Fruit fly (Drosophila melanogaster) whole organism, embryonic: ENCODE measurements around the gene CG7156.

ENCODE experiments used
- Ada2b ChIP-seq: fragments of 200-800 bp; sonication (Bioruptor generic); IDR thresholded peaks from 2 replicates; pipeline ENCODE4 v1.3.6; 2022; ENCODE audit warnings: missing biosample characterization, missing genetic modification characterization
- CG10565 ChIP-seq: fragments of 200-800 bp; sonication (Bioruptor generic); optimal IDR thresholded peaks from 3 replicates; lab custom pipeline; 2016; ENCODE audit warnings: missing biosample characterization, mild to moderate bottlenecking, missing genetic modification characterization
- CG11504 ChIP-seq: fragments of 200-800 bp; sonication (Bioruptor generic); optimal IDR thresholded peaks from 3 replicates; lab custom pipeline; 2019; ENCODE audit warnings: missing biosample characterization, mild to moderate bottlenecking, missing genetic modification characterization, moderate library complexity
- CG12659 ChIP-seq: fragments of 200-800 bp; sonication (Bioruptor generic); optimal IDR thresholded peaks from 3 replicates; lab custom pipeline; 2017; ENCODE audit warnings: mild to moderate bottlenecking, missing biosample characterization, missing genetic modification reagents, missing genetic modification characterization
- CG12769 ChIP-seq: fragments of 200-800 bp; sonication (Bioruptor generic); optimal IDR thresholded peaks from 2 replicates; lab custom pipeline; 2019; ENCODE audit warnings: missing biosample characterization, mild to moderate bottlenecking, missing genetic modification characterization, moderate library complexity
- CG13287 ChIP-seq: fragments of 200-800 bp; sonication (Bioruptor generic); IDR thresholded peaks from 2 replicates; pipeline ENCODE4 v1.3.6; 2022; ENCODE audit warnings: missing biosample characterization, missing genetic modification characterization; ENCODE audit not compliant: partially characterized antibody
- CG13775 ChIP-seq: fragments of 200-800 bp; sonication (Bioruptor generic); optimal IDR thresholded peaks from 3 replicates; lab custom pipeline; 2017; ENCODE audit warnings: missing biosample characterization, mild to moderate bottlenecking, missing genetic modification characterization
- CG14050 ChIP-seq: fragments of 200-800 bp; sonication (Bioruptor generic); IDR thresholded peaks from 3 replicates; pipeline ENCODE4 v1.3.6; 2022; ENCODE audit warnings: missing biosample characterization, missing genetic modification characterization
- CG15601 ChIP-seq: fragments of 200-800 bp; sonication (Bioruptor generic); optimal IDR thresholded peaks from 3 replicates; lab custom pipeline; 2019; ENCODE audit warnings: missing biosample characterization, mild to moderate bottlenecking, missing genetic modification characterization, moderate library complexity
- CG17186 ChIP-seq: fragments of 200-800 bp; sonication (Bioruptor generic); optimal IDR thresholded peaks from 3 replicates; lab custom pipeline; 2017; ENCODE audit warnings: missing biosample characterization, missing genetic modification reagents, missing genetic modification characterization
- CG17612 ChIP-seq: fragments of 200-800 bp; sonication (Bioruptor generic); IDR thresholded peaks from 2 replicates; pipeline ENCODE4 v1.3.6; 2022; ENCODE audit warnings: missing biosample characterization, missing genetic modification characterization
- CG2120 ChIP-seq: fragments of 200-800 bp; sonication (Bioruptor generic); optimal IDR thresholded peaks from 3 replicates; lab custom pipeline; 2016; ENCODE audit warnings: missing biosample characterization, missing genetic modification characterization
- CG2889 ChIP-seq: fragments of 200-800 bp; sonication (Bioruptor generic); IDR thresholded peaks from 3 replicates; pipeline ENCODE4 v1.3.6; 2022; ENCODE audit warnings: missing biosample characterization, missing genetic modification characterization
- CG6683 ChIP-seq: fragments of 200-800 bp; sonication (Bioruptor generic); optimal IDR thresholded peaks from 2 replicates; lab custom pipeline; 2017; ENCODE audit warnings: missing biosample characterization, mild to moderate bottlenecking, missing genetic modification characterization, missing genetic modification reagents
- CG6791 ChIP-seq: fragments of 200-800 bp; sonication (Bioruptor generic); IDR thresholded peaks from 3 replicates; pipeline ENCODE4 v1.3.6; 2022; ENCODE audit warnings: missing biosample characterization, missing genetic modification characterization; ENCODE audit not compliant: partially characterized antibody
- CG7963 ChIP-seq: fragments of 200-800 bp; sonication (Bioruptor generic); IDR thresholded peaks from 3 replicates; pipeline ENCODE4 v1.3.6; 2022; ENCODE audit warnings: missing biosample characterization, missing genetic modification characterization; ENCODE audit not compliant: partially characterized antibody
- CG8388 ChIP-seq: fragments of 200-800 bp; sonication (Bioruptor generic); optimal IDR thresholded peaks from 2 replicates; lab custom pipeline; 2019; ENCODE audit warnings: missing biosample characterization, mild to moderate bottlenecking, missing genetic modification characterization, moderate library complexity
- Dref ChIP-seq: fragments of 200-800 bp; sonication (Bioruptor generic); IDR thresholded peaks from 2 replicates; pipeline ENCODE4 v1.3.6; 2022; ENCODE audit warnings: missing biosample characterization, missing genetic modification characterization
- Ets65A ChIP-seq: fragments of 200-800 bp; sonication (Bioruptor generic); peaks from one replicate; lab custom pipeline; 2016; ENCODE audit warnings: missing biosample characterization, missing genetic modification characterization
- GATAe ChIP-seq: fragments of 200-800 bp; sonication (Bioruptor generic); conservative IDR thresholded peaks from 2 replicates; pipeline ENCODE4 v1.3.6; 2022; ENCODE audit warnings: missing biosample characterization, missing genetic modification characterization
- H15 ChIP-seq: fragments of 200-800 bp; sonication (Bioruptor generic); IDR thresholded peaks from 3 replicates; pipeline ENCODE4 v1.3.6; 2022; ENCODE audit warnings: missing biosample characterization, missing genetic modification characterization
- Hr3 ChIP-seq: fragments of 200-800 bp; sonication (Bioruptor generic); optimal IDR thresholded peaks from 3 replicates; lab custom pipeline; 2016; ENCODE audit warnings: missing biosample characterization, missing genetic modification characterization
- Kr ChIP-seq: fragments of 200-800 bp; sonication (Bioruptor generic); optimal IDR thresholded peaks from 2 replicates; lab custom pipeline; 2017; ENCODE audit warnings: missing biosample characterization, mild to moderate bottlenecking, missing genetic modification characterization
- Lim3 ChIP-seq: fragments of 200-800 bp; sonication (Bioruptor generic); IDR thresholded peaks from 2 replicates; pipeline ENCODE4 v1.3.6; 2022; ENCODE audit warnings: missing biosample characterization, missing genetic modification characterization
- Nf-YA ChIP-seq: fragments of 200-800 bp; sonication (Bioruptor generic); IDR thresholded peaks from 2 replicates; pipeline ENCODE4 v1.3.6; 2022; ENCODE audit warnings: missing biosample characterization, missing genetic modification characterization
- Nf-YC ChIP-seq: fragments of 200-800 bp; optimal IDR thresholded peaks from 3 replicates; lab custom pipeline; 2019; ENCODE audit warnings: missing biosample characterization, mild to moderate bottlenecking, missing genetic modification characterization, moderate library complexity
- Rfx ChIP-seq: fragments of 200-800 bp; sonication (Bioruptor generic); IDR thresholded peaks from 2 replicates; pipeline ENCODE4 v1.3.6; 2022; ENCODE audit warnings: missing biosample characterization, missing genetic modification characterization
- Sox102F ChIP-seq: fragments of 200-800 bp; sonication (Bioruptor generic); optimal IDR thresholded peaks from 2 replicates; lab custom pipeline; 2018; ENCODE audit warnings: missing biosample characterization, mild to moderate bottlenecking, missing genetic modification characterization, moderate library complexity
- Taf1 ChIP-seq: fragments of 200-800 bp; sonication (Bioruptor generic); IDR thresholded peaks from 2 replicates; pipeline ENCODE4 v1.3.6; 2022; ENCODE audit warnings: missing biosample characterization, missing genetic modification characterization
- bab2 ChIP-seq: fragments of 200-800 bp; sonication (Bioruptor generic); optimal IDR thresholded peaks from 2 replicates; lab custom pipeline; 2016; ENCODE audit warnings: missing biosample characterization, missing genetic modification characterization
- dmrt99B ChIP-seq: fragments of 200-800 bp; sonication (Bioruptor generic); optimal IDR thresholded peaks from 2 replicates; lab custom pipeline; 2018; ENCODE audit warnings: missing biosample characterization, mild to moderate bottlenecking, missing genetic modification characterization, moderate library complexity
- gce ChIP-seq: fragments of 200-800 bp; sonication (Bioruptor generic); IDR thresholded peaks from 3 replicates; pipeline ENCODE4 v1.3.6; 2022; ENCODE audit warnings: missing biosample characterization, missing genetic modification characterization
- hkb ChIP-seq, 2 experiments: fragments of 200-800 bp in 1 of 2; fragments of >200 bp in 1 of 2; sonication (Bioruptor generic) in 1 of 2; IDR thresholded peaks in 1 of 2; optimal IDR thresholded peaks in 1 of 2; 2 replicates each; pipeline versions ENCODE4 v1.3.6 to Lab custom; 2017 to 2022; ENCODE audit warnings: missing biosample characterization in 1 of 2, missing genetic modification characterization in 1 of 2
- hth ChIP-seq: fragments of >200 bp; optimal IDR thresholded peaks from 2 replicates; lab custom pipeline; 2017; ENCODE audit warnings: inconsistent platforms
- ken ChIP-seq: fragments of 200-800 bp; sonication (Bioruptor generic); IDR thresholded peaks from 3 replicates; pipeline ENCODE4 v1.3.6; 2022; ENCODE audit warnings: missing biosample characterization, missing genetic modification characterization
- klu ChIP-seq: fragments of 200-800 bp; sonication (Bioruptor generic); IDR thresholded peaks from 2 replicates; pipeline ENCODE4 v1.3.6; 2022; ENCODE audit warnings: missing biosample characterization, missing genetic modification characterization
- knrl ChIP-seq: fragments of 200-800 bp; sonication (Bioruptor generic); IDR thresholded peaks from 3 replicates; pipeline ENCODE4 v1.3.6; 2022; ENCODE audit warnings: missing biosample characterization, missing genetic modification characterization; ENCODE audit not compliant: partially characterized antibody
- mld ChIP-seq: fragments of 200-800 bp; sonication (Bioruptor generic); IDR thresholded peaks from 3 replicates; pipeline ENCODE4 v1.3.6; 2022; ENCODE audit warnings: missing biosample characterization, missing genetic modification characterization; ENCODE audit not compliant: partially characterized antibody
- nmo ChIP-seq: fragments of 200-800 bp; sonication (Bioruptor generic); optimal IDR thresholded peaks from 2 replicates; lab custom pipeline; 2018; ENCODE audit warnings: missing biosample characterization, mild to moderate bottlenecking, missing genetic modification characterization, moderate library complexity
- pfk ChIP-seq: fragments of 200-800 bp; sonication (Bioruptor generic); optimal IDR thresholded peaks from 2 replicates; lab custom pipeline; 2018; ENCODE audit warnings: missing biosample characterization, mild to moderate bottlenecking, missing genetic modification characterization, moderate library complexity
- pnt ChIP-seq: fragments of 200-800 bp; sonication (Bioruptor generic); optimal IDR thresholded peaks from 3 replicates; lab custom pipeline; 2016; ENCODE audit warnings: missing biosample characterization, missing genetic modification characterization
- psq ChIP-seq: fragments of 200-800 bp; sonication (Bioruptor generic); optimal IDR thresholded peaks from 2 replicates; lab custom pipeline; 2017; ENCODE audit warnings: missing biosample characterization, missing genetic modification characterization
- pzg ChIP-seq: fragments of 200-800 bp; sonication (Bioruptor generic); optimal IDR thresholded peaks from 3 replicates; lab custom pipeline; 2018; ENCODE audit warnings: missing biosample characterization, mild to moderate bottlenecking, missing genetic modification characterization, moderate library complexity
- run ChIP-seq: fragments of 200-800 bp; sonication (Bioruptor generic); optimal IDR thresholded peaks from 3 replicates; lab custom pipeline; 2018; ENCODE audit warnings: missing biosample characterization, mild to moderate bottlenecking, missing genetic modification characterization
- scrt ChIP-seq: fragments of 200-800 bp; sonication (Bioruptor generic); optimal IDR thresholded peaks from 2 replicates; lab custom pipeline; 2018; ENCODE audit warnings: missing biosample characterization, mild to moderate bottlenecking, missing genetic modification characterization, moderate library complexity
- shn ChIP-seq: fragments of 200-800 bp; sonication (Bioruptor generic); optimal IDR thresholded peaks from 3 replicates; lab custom pipeline; 2016; ENCODE audit warnings: missing biosample characterization, missing genetic modification characterization
- so ChIP-seq: fragments of 200-800 bp; sonication (Bioruptor generic); IDR thresholded peaks from 3 replicates; pipeline ENCODE4 v1.3.6; 2022; ENCODE audit warnings: missing biosample characterization, missing genetic modification characterization
- sug ChIP-seq: fragments of 200-800 bp; optimal IDR thresholded peaks from 2 replicates; lab custom pipeline; 2019; ENCODE audit warnings: missing biosample characterization, mild to moderate bottlenecking, missing genetic modification characterization, moderate library complexity

Gene CG7156

DNA sequence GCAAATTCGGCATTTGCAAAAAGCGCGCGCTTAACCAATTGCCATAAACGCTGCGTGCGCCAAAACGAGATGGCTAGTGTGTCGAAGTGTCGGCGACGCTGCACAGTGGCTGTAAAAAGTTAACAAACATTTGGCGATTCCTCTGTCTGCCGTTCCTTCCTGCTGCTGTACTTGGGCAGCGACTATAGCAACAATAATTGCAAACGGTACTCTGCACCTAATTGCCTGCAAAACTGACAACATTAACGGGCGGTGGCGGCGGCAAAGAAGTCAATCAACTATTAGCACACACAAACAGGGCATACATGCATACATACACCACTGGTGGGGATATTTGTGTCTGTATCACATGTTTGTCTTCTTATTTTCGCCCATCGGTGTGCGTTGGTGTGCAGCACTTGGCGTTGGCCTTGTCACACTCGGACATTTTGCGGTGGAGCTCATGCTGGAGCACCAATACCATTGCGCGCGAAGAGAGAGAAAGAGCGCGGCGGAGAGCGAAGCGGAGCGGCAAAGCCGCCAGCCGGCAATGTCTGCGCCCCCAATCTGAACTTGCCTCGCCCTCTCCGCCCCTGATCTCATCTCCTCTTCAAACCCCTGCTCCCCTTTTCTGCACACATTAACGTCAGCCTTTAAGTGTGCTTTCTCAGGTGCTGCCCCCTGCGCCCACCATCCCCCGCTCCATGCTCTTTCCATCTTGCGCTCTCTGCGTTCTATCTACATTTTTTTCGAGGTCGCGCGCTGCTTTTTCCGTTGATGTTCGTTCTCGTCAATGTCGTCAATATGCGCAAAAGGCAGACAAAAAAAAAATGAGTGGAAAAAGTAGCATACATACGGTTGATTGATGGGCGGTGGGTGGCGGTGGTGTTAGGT, 2.4 kb upstream of the CG7156 start (continued):
- no peak for TF ChIP-seq bab2
- TF ChIP-seq CG11504 (tag; lab: Kevin White, UChicago), result no peak
- 0 out of 3 replicates have a peak, but pooled peaks have one; percentile 25 for TF ChIP-seq ken (GFP tag; lab: Robert Waterston, UW)
- no peak for TF ChIP-seq mld
- no peak for TF ChIP-seq knrl
- peak; percentile 74 for TF ChIP-seq Ets65A (GFP tag; lab: Kevin White, UChicago)
- no peak for TF ChIP-seq Kr (GFP tag; lab: Kevin White, UChicago)
- no peak for TF ChIP-seq nmo (GFP tag; lab: Kevin White, UChicago)
- TF ChIP-seq Rfx (GFP tag; lab: Robert Waterston, UW), result peak; percentile 28
- peak; percentile 99 for TF ChIP-seq CG8388
- peak; percentile 18 for TF ChIP-seq scrt (GFP tag; lab: Kevin White, UChicago)
- TF ChIP-seq CG2120 (GFP tag; lab: Kevin White, UChicago), result peak; percentile 37
- TF ChIP-seq dmrt99B, result peak; percentile 14
- no peak for TF ChIP-seq Sox102F (GFP tag; lab: Kevin White, UChicago)
- 0 out of 2 replicates have a peak, but pooled peaks have one; percentile 13 for TF ChIP-seq Dref (GFP tag; lab: Robert Waterston, UW)
- TF ChIP-seq pfk (GFP tag; lab: Kevin White, UChicago), result no peak
- no peak for TF ChIP-seq CG10565 (GFP tag; lab: Kevin White, UChicago)
- no peak for TF ChIP-seq CG2889 (GFP tag; lab: Robert Waterston, UW)
- peak; percentile 17 for TF ChIP-seq CG12659
- TF ChIP-seq pzg, result peak; percentile 8
- no peak for TF ChIP-seq GATAe
- no peak for TF ChIP-seq hth (lab: Kevin White, UChicago)
- TF ChIP-seq CG6683 (GFP tag; lab: Kevin White, UChicago), result no peak
- peak; percentile 74 for TF ChIP-seq Nf-YC (tag; lab: Kevin White, UChicago)
- TF ChIP-seq sug, result peak; percentile 78
- no peak for TF ChIP-seq CG17186
- TF ChIP-seq Lim3, result no peak
- no peak for TF ChIP-seq run (tag; lab: Kevin White, UChicago)
- no peak for TF ChIP-seq CG7963 (GFP tag; lab: Robert Waterston, UW)
- TF ChIP-seq Taf1 (GFP tag; lab: Robert Waterston, UW), result peak; percentile 23; the same call in 1 of the 2 replicates
- TF ChIP-seq so (GFP tag; lab: Robert Waterston, UW), result 0 out of 3 replicates have a peak, but pooled peaks have one; percentile 21
- 0 out of 2 replicates have a peak, but pooled peaks have one; percentile 29 for TF ChIP-seq CG13287 (GFP tag; lab: Robert Waterston, UW)
- TF ChIP-seq hkb (optimal IDR thresholded peaks at IDR 0.05; lab: Kevin White, UChicago), result no peak
- no peak for TF ChIP-seq hkb (GFP tag; IDR thresholded peaks at IDR 0.05; lab: Robert Waterston, UW)
- no peak for TF ChIP-seq klu (GFP tag; lab: Robert Waterston, UW)
- peak; percentile 55 for TF ChIP-seq CG12769
- no peak for TF ChIP-seq H15 (GFP tag; lab: Robert Waterston, UW)
- no peak for TF ChIP-seq pnt
- no peak for TF ChIP-seq CG17612 (GFP tag; lab: Robert Waterston, UW)
- TF ChIP-seq shn, result peak; percentile 15
- no peak for TF ChIP-seq Nf-YA (GFP tag; lab: Robert Waterston, UW)
- no peak for TF ChIP-seq CG15601 (tag; lab: Kevin White, UChicago)
- TF ChIP-seq CG6791, result no peak
- no peak for TF ChIP-seq CG13775 (GFP tag; lab: Kevin White, UChicago)
- no peak for TF ChIP-seq Ada2b
- no peak for TF ChIP-seq CG14050 (GFP tag; lab: Robert Waterston, UW)
- TF ChIP-seq gce, result no peak
- TF ChIP-seq Hr3 (GFP tag; lab: Kevin White, UChicago), result no peak
- no peak for TF ChIP-seq psq
